Fruit fly (Drosophila melanogaster): ENCODE data around the gene exex.

exex gene

DNA sequence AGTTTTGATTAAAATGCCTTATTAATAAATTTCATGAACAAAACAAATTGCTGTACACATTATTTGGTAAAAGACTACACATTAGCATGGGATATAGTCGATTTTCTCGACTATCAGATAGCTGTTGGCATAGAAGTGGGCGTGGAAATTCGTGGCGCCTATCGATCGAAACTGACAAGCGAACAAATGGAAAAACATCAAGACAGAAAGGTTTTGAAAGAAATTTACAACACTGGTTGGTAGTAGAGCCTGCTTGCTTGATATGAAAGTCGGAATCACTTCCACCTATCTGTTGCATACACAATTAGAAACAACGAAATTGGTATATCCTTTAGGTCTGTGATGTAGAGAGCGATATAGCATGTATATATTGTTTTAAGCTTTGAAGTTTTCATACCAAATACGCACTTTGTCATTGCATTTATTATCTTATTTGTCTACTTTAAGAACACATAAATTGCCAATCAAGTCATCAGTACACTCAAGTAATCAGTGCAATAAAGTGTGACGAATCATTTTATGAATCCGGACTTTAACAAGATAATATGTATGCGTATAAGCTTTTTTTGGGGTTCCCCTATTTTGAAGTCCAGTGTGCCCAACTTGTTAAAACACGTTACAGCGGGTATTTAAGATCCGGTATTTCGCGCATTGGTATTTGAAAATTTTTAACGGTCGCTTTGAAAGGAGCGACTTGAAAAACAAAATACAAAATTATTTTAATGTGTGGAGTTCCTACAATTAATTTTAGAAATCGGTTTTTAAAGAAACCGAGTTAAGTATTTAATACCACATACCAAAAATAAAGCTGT lies 32.0 kb upstream of the exex start (continued):
- TF ChIP-seq CG17328 (GFP tag; IDR thresholded peaks at IDR 0.05) (no peak), Ets97D (GFP tag; optimal IDR thresholded peaks at IDR 0.05) (peak; percentile 7), pzg (GFP tag; optimal IDR thresholded peaks at IDR 0.05) (peak; percentile 41), CHES-1-like (GFP tag; optimal IDR thresholded peaks at IDR 0.05) (no peak), CTCF (GFP tag; optimal IDR thresholded peaks at IDR 0.05) (no peak), CG11247 (GFP tag; IDR thresholded peaks at IDR 0.05) (no peak), CG10267 (tag; optimal IDR thresholded peaks at IDR 0.05) (peak; percentile 68), E2f2 (GFP tag; IDR thresholded peaks at IDR 0.05) (peak; percentile 64), CG8290 (GFP tag; optimal IDR thresholded peaks at IDR 0.05) (peak; percentile 63), CG8290 (tag; optimal IDR thresholded peaks at IDR 0.05) (peak; percentile 29 to 53), CG13287 (GFP tag; IDR thresholded peaks at IDR 0.05; ENCODE audit: partially characterized antibody) (peak; percentile 19; the same call in 1 of the 2 replicates), CG16813 (GFP tag; IDR thresholded peaks at IDR 0.05; ENCODE audit: partially characterized antibody) (peak; percentile 53; the same call in 2 of the 3 replicates), CG14441 (GFP tag; IDR thresholded peaks at IDR 0.05) (no peak), CG15514 (GFP tag; optimal IDR thresholded peaks at IDR 0.05) (no peak), CG7963 (GFP tag; IDR thresholded peaks at IDR 0.05; ENCODE audit: partially characterized antibody) (no peak), CG2678 (tag; optimal IDR thresholded peaks at IDR 0.05) (no peak), stwl (tag; optimal IDR thresholded peaks at IDR 0.05) (peak; percentile 98), Max (GFP tag; optimal IDR thresholded peaks at IDR 0.05) (no peak), Opbp (GFP tag; IDR thresholded peaks at IDR 0.05; ENCODE audit: partially characterized antibody) (0 out of 3 replicates have a peak, but pooled peaks have one; percentile 13), Dref (GFP tag; IDR thresholded peaks at IDR 0.05) (peak; percentile 35; the same call in 1 of the 2 replicates), CG1603 (tag; optimal IDR thresholded peaks at IDR 0.05) (peak; percentile 12), knrl (GFP tag; IDR thresholded peaks at IDR 0.05; ENCODE audit: partially characterized antibody) (peak; percentile 21; the same call in 1 of the 3 replicates), CG6791 (GFP tag; IDR thresholded peaks at IDR 0.05; ENCODE audit: partially characterized antibody) (peak; percentile 55; the same call in 1 of the 3 replicates), Elba2 (GFP tag; optimal IDR thresholded peaks at IDR 0.05) (no peak), pho (GFP tag; optimal IDR thresholded peaks at IDR 0.05) (no peak), Ets65A (GFP tag) (peak; percentile 18), NfI (GFP tag; optimal IDR thresholded peaks at IDR 0.05) (no peak), CG7271 (tag; optimal IDR thresholded peaks at IDR 0.05) (no peak), jigr1 (GFP tag; IDR thresholded peaks at IDR 0.05) (no peak), schlank (tag; optimal IDR thresholded peaks at IDR 0.05) (no peak), ERR (GFP tag; optimal IDR thresholded peaks at IDR 0.05) (no peak), CG2116 (GFP tag; optimal IDR thresholded peaks at IDR 0.05) (peak; percentile 28), Trl (optimal IDR thresholded peaks at IDR 0.05) (no peak), Trl (GFP tag; optimal IDR thresholded peaks at IDR 0.05) (no peak), CG14014 (GFP tag; IDR thresholded peaks at IDR 0.05) (no peak), gce (GFP tag; IDR thresholded peaks at IDR 0.05) (no peak), Dp (GFP tag; optimal IDR thresholded peaks at IDR 0.05) (peak; percentile 57), wdn (GFP tag; IDR thresholded peaks at IDR 0.05) (no peak), fd3F (GFP tag; optimal IDR thresholded peaks at IDR 0.05) (no peak), BEAF-32 (GFP tag; optimal IDR thresholded peaks at IDR 0.05) (peak; percentile 23), chinmo (GFP tag; IDR thresholded peaks at IDR 0.05; ENCODE audit: partially characterized antibody) (no peak), NK7.1 (GFP tag; optimal IDR thresholded peaks at IDR 0.05) (no peak), Lhr (GFP tag; optimal IDR thresholded peaks at IDR 0.05) (peak; percentile 48), Scr (GFP tag; IDR thresholded peaks at IDR 0.05; ENCODE audit: partially characterized antibody) (peak; percentile 38), Sry-δ (GFP tag; optimal IDR thresholded peaks at IDR 0.05) (peak; percentile 12), da (GFP tag; optimal IDR thresholded peaks at IDR 0.05) (no peak), ssp (GFP tag; IDR thresholded peaks at IDR 0.05) (no peak), bbx (GFP tag; IDR thresholded peaks at IDR 0.05; ENCODE audit: partially characterized antibody) (0 out of 2 replicates have a peak, but pooled peaks have one; percentile 32)

All from whole organism, embryonic.